ENCODE assay signal across 1 worm cellular context in the genomic region with DNA sequence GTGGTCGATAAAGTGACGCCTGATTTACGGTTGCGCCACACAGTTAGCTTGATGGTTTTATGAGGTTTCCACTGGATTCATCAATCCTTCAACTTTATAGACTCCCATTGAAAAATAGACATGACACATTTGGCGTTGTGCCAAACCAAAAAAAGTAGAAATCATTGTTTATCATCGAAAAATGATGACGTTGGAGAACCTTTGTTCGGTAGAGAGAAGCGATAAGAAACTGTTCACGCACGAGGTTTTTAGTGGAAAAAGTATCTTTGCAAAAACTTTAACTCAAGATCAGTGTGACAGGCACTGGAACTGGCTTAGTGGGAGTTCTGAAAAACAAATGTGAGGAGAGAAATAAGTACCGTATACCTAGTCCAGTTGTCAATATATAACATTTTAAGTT.
TF ChIP-seq lines count a peak whose summit lies in the region.

No protein-coding gene starts in this region.

TF ChIP-seq in whole organism, L4 larva, 104 proteins besides CTCF, POLR2A, EP300 and RAD21 (continued from another document):
- TF ChIP-seq Y75B8A.6 (GFP tag; IDR thresholded peaks at IDR 0.05; lab: Robert Waterston, UW) = no peak
- no peak for TF ChIP-seq set-16 (GFP tag; IDR thresholded peaks at IDR 0.05; lab: Robert Waterston, UW)
- no peak for TF ChIP-seq ceh-82 (tag; optimal IDR thresholded peaks at IDR 0.05; lab: Kevin White, UChicago)
- no peak for TF ChIP-seq tra-1 (GFP tag; IDR thresholded peaks at IDR 0.05; lab: Robert Waterston, UW)
- TF ChIP-seq ctbp-1 (GFP tag; IDR thresholded peaks at IDR 0.05; lab: Robert Waterston, UW) = no peak
- peak; percentile 67 for TF ChIP-seq nhr-77 (tag; optimal IDR thresholded peaks at IDR 0.05; lab: Kevin White, UChicago)
- no peak for TF ChIP-seq fos-1 (tag; optimal IDR thresholded peaks at IDR 0.05; lab: Kevin White, UChicago)
- no peak for TF ChIP-seq duxl-1 (tag; optimal IDR thresholded peaks at IDR 0.05; lab: Kevin White, UChicago; ENCODE audit: poor library complexity)
- TF ChIP-seq unc-62 (GFP tag; optimal IDR thresholded peaks at IDR 0.05 in 1 of 2; lab: Kevin White, UChicago) = no peak
- TF ChIP-seq unc-62 (tag; optimal IDR thresholded peaks at IDR 0.05; lab: Kevin White, UChicago) = no peak
- TF ChIP-seq nhr-11 (tag; optimal IDR thresholded peaks at IDR 0.05; lab: Kevin White, UChicago) = no peak
- no peak for TF ChIP-seq spr-1 (tag; optimal IDR thresholded peaks at IDR 0.05; lab: Kevin White, UChicago)
- TF ChIP-seq Y48G9A.11 (GFP tag; IDR thresholded peaks at IDR 0.05; lab: Robert Waterston, UW) = no peak
- TF ChIP-seq nhr-28 (tag; optimal IDR thresholded peaks at IDR 0.05; lab: Kevin White, UChicago) = peak; percentile 52
- no peak for TF ChIP-seq ama-1 (optimal IDR thresholded peaks at IDR 0.05; lab: Kevin White, UChicago)
- no peak for TF ChIP-seq ces-1 (GFP tag; optimal IDR thresholded peaks at IDR 0.05; lab: Kevin White, UChicago)
- TF ChIP-seq madf-5 (GFP tag; IDR thresholded peaks at IDR 0.05; lab: Robert Waterston, UW) = no peak
